Worm (Caenorhabditis elegans) whole organism, late embryonic: ENCODE results near the gene Y70C5A.2.

Source experiments
- C08G9.2 ChIP-seq: sonication (generic microtip); optimal IDR thresholded peaks from 2 replicates; lab custom pipeline; 2016; ENCODE audit warnings: mild to moderate bottlenecking, missing genetic modification characterization, moderate library complexity, missing compliant biosample characterization
- F13H6.1 ChIP-seq: sonication (generic microtip); optimal IDR thresholded peaks from 2 replicates; lab custom pipeline; 2016; ENCODE audit warnings: missing genetic modification characterization, missing compliant biosample characterization
- T23F11.4 ChIP-seq: fragments of 200-800 bp; sonication (Bioruptor generic); optimal IDR thresholded peaks from 2 replicates; lab custom pipeline; 2018; ENCODE audit warnings: mild to moderate bottlenecking, missing genetic modification characterization, missing compliant biosample characterization
- ahr-1 ChIP-seq: sonication (generic microtip); optimal IDR thresholded peaks from 2 replicates; lab custom pipeline; 2016; ENCODE audit warnings: missing genetic modification characterization, missing compliant biosample characterization
- ceh-14 ChIP-seq: sonication (generic microtip); optimal IDR thresholded peaks from 2 replicates; lab custom pipeline; 2016; ENCODE audit warnings: missing genotype, missing genetic modification characterization, missing compliant biosample characterization
- ceh-2 ChIP-seq: sonication (generic microtip); optimal IDR thresholded peaks from 2 replicates; lab custom pipeline; 2016; ENCODE audit warnings: missing genotype, missing genetic modification characterization, missing compliant biosample characterization
- ceh-22 ChIP-seq: sonication (generic microtip); optimal IDR thresholded peaks from 2 replicates; lab custom pipeline; 2017; ENCODE audit warnings: missing biosample characterization, missing genetic modification characterization
- ceh-24 ChIP-seq: sonication (generic microtip); optimal IDR thresholded peaks from 2 replicates; lab custom pipeline; 2016; ENCODE audit warnings: mild to moderate bottlenecking, missing genetic modification characterization, missing compliant biosample characterization
- ceh-31 ChIP-seq: sonication (generic microtip); optimal IDR thresholded peaks from 2 replicates; lab custom pipeline; 2016; ENCODE audit warnings: missing genetic modification characterization, missing compliant biosample characterization
- ceh-34 ChIP-seq: sonication (generic microtip); optimal IDR thresholded peaks from 2 replicates; lab custom pipeline; 2016; ENCODE audit warnings: mild to moderate bottlenecking, missing genetic modification characterization, missing compliant biosample characterization
- ceh-6 ChIP-seq: fragments of 200-800 bp; sonication (Bioruptor generic); optimal IDR thresholded peaks from 2 replicates; lab custom pipeline; 2018; ENCODE audit warnings: mild to moderate bottlenecking, missing genetic modification characterization, missing compliant biosample characterization
- ceh-9 ChIP-seq: sonication (generic microtip); optimal IDR thresholded peaks from 2 replicates; lab custom pipeline; 2016; ENCODE audit warnings: mild to moderate bottlenecking, missing genetic modification characterization, inconsistent platforms, missing compliant biosample characterization
- dmd-4 ChIP-seq: sonication (generic microtip); optimal IDR thresholded peaks from 2 replicates; lab custom pipeline; 2016; ENCODE audit warnings: borderline replicate concordance, missing genetic modification characterization, missing compliant biosample characterization
- dve-1 ChIP-seq: sonication (generic microtip); optimal IDR thresholded peaks from 2 replicates; lab custom pipeline; 2017; ENCODE audit warnings: antibody characterized with exemption, mild to moderate bottlenecking, missing genetic modification characterization, missing compliant biosample characterization
- elt-2 ChIP-seq: sonication (generic microtip); optimal IDR thresholded peaks from 2 replicates; lab custom pipeline; 2016; ENCODE audit warnings: missing genetic modification reagents, missing genetic modification characterization, missing compliant biosample characterization
- eyg-1 ChIP-seq: sonication (generic microtip); optimal IDR thresholded peaks from 2 replicates; lab custom pipeline; 2016; ENCODE audit warnings: missing genotype, missing genetic modification characterization, missing compliant biosample characterization
- fkh-10 ChIP-seq: fragments of 150-350 bp; optimal IDR thresholded peaks from 2 replicates; lab custom pipeline; 2014; ENCODE audit warnings: missing biosample characterization, missing genetic modification reagents, missing genetic modification characterization
- fkh-6 ChIP-seq: sonication (generic microtip); optimal IDR thresholded peaks from 2 replicates; lab custom pipeline; 2016; ENCODE audit warnings: missing genetic modification characterization, missing compliant biosample characterization
- hlh-13 ChIP-seq: fragments of 200-800 bp; sonication (Bioruptor generic); optimal IDR thresholded peaks from 2 replicates; lab custom pipeline; 2018; ENCODE audit warnings: mild to moderate bottlenecking, missing genetic modification characterization, missing compliant biosample characterization
- hlh-15 ChIP-seq: sonication (generic microtip); optimal IDR thresholded peaks from 2 replicates; lab custom pipeline; 2016; ENCODE audit warnings: missing genetic modification characterization, missing compliant biosample characterization
- hlh-6 ChIP-seq: sonication (generic microtip); optimal IDR thresholded peaks from 2 replicates; lab custom pipeline; 2016; ENCODE audit warnings: missing genotype, missing genetic modification characterization, missing compliant biosample characterization
- hlh-8 ChIP-seq: sonication (generic microtip); optimal IDR thresholded peaks from 2 replicates; lab custom pipeline; 2016; ENCODE audit warnings: missing genotype, missing genetic modification characterization, missing compliant biosample characterization
- lin-11 ChIP-seq: fragments of 200-800 bp; sonication (Bioruptor generic); optimal IDR thresholded peaks from 2 replicates; lab custom pipeline; 2018; ENCODE audit warnings: mild to moderate bottlenecking, missing genetic modification characterization, missing compliant biosample characterization
- madf-2 ChIP-seq: sonication (generic microtip); optimal IDR thresholded peaks from 2 replicates; lab custom pipeline; 2017; ENCODE audit warnings: missing genetic modification characterization, missing compliant biosample characterization
- mec-3 ChIP-seq: sonication (generic microtip); optimal IDR thresholded peaks from 2 replicates; lab custom pipeline; 2016; ENCODE audit warnings: borderline replicate concordance, missing genetic modification characterization, missing compliant biosample characterization
- nhr-11 ChIP-seq: fragments of 150-350 bp; optimal IDR thresholded peaks from 2 replicates; lab custom pipeline; 2014; ENCODE audit warnings: missing biosample characterization, missing genetic modification characterization
- npax-4 ChIP-seq: sonication (generic microtip); optimal IDR thresholded peaks from 2 replicates; lab custom pipeline; 2016; ENCODE audit warnings: missing genetic modification characterization, missing compliant biosample characterization
- odd-2 ChIP-seq: sonication (generic microtip); optimal IDR thresholded peaks from 2 replicates; lab custom pipeline; 2017; ENCODE audit warnings: antibody characterized with exemption, mild to moderate bottlenecking, missing genetic modification characterization, missing compliant biosample characterization
- pag-3 ChIP-seq: sonication (generic microtip); optimal IDR thresholded peaks from 2 replicates; lab custom pipeline; 2016; ENCODE audit warnings: missing compliant biosample characterization, missing genetic modification characterization, borderline replicate concordance
- pat-9 ChIP-seq: fragments of 200-800 bp; sonication (Bioruptor generic); optimal IDR thresholded peaks from 2 replicates; lab custom pipeline; 2018; ENCODE audit warnings: mild to moderate bottlenecking, missing genetic modification characterization, moderate library complexity, missing compliant biosample characterization
- pax-1 ChIP-seq: fragments of 150-350 bp; optimal IDR thresholded peaks from 2 replicates; lab custom pipeline; 2014; ENCODE audit warnings: missing biosample characterization, missing genetic modification characterization
- pha-2 ChIP-seq: sonication (generic microtip); optimal IDR thresholded peaks from 2 replicates; lab custom pipeline; 2017; ENCODE audit warnings: mild to moderate bottlenecking, missing genetic modification characterization, missing compliant biosample characterization
- pros-1 ChIP-seq: fragments of 150-350 bp; optimal IDR thresholded peaks from 2 replicates; lab custom pipeline; 2014; ENCODE audit warnings: missing biosample characterization, missing genetic modification reagents, missing genetic modification characterization
- rnt-1 ChIP-seq: sonication (generic microtip); optimal IDR thresholded peaks from 2 replicates; lab custom pipeline; 2016; ENCODE audit warnings: missing genetic modification characterization, missing compliant biosample characterization
- sdc-2 ChIP-seq: sonication (generic microtip); optimal IDR thresholded peaks from 2 replicates; lab custom pipeline; 2016; ENCODE audit warnings: missing genotype, missing genetic modification characterization, missing compliant biosample characterization
- sox-4 ChIP-seq: sonication (generic microtip); optimal IDR thresholded peaks from 2 replicates; lab custom pipeline; 2017; ENCODE audit warnings: mild to moderate bottlenecking, missing genetic modification characterization, inconsistent platforms, missing compliant biosample characterization
- ttx-3 ChIP-seq: sonication (generic microtip); optimal IDR thresholded peaks from 2 replicates; lab custom pipeline; 2016; ENCODE audit warnings: missing genetic modification reagents, missing genetic modification characterization, missing compliant biosample characterization
- unc-55 ChIP-seq: sonication (generic microtip); optimal IDR thresholded peaks from 2 replicates; lab custom pipeline; 2017; ENCODE audit warnings: missing biosample characterization, missing genetic modification reagents, missing genetic modification characterization

The Y70C5A.2 gene

ce11 chrV:16591992-16592798, 30.8 kb downstream of the Y70C5A.2 start, which contains the start of gene srh-269 (continued):
- peak; percentile 33 for TF ChIP-seq ceh-31 (tag; lab: Kevin White, UChicago)
- TF ChIP-seq pax-1 = no peak
- peak; percentile 18 for TF ChIP-seq npax-4 (tag; lab: Kevin White, UChicago)
- TF ChIP-seq ceh-14 (tag; lab: Kevin White, UChicago) = peak; percentile 74
- TF ChIP-seq ceh-2 (tag; lab: Kevin White, UChicago) = peak; percentile 50
- TF ChIP-seq pros-1 (tag; lab: Kevin White, UChicago) = no peak
- no peak for TF ChIP-seq hlh-8 (tag; lab: Kevin White, UChicago)
- peak; percentile 69 for TF ChIP-seq ceh-6 (GFP tag; lab: Kevin White, UChicago)
- TF ChIP-seq lin-11 = peak; percentile 58
- TF ChIP-seq ahr-1 (tag; lab: Kevin White, UChicago) = peak; percentile 11
- TF ChIP-seq madf-2 (tag; lab: Kevin White, UChicago) = peak; percentile 68
- TF ChIP-seq eyg-1 (tag; lab: Kevin White, UChicago) = no peak
- peak; percentile 68 for TF ChIP-seq ceh-34 (tag; lab: Kevin White, UChicago)
- TF ChIP-seq dmd-4 (tag; lab: Kevin White, UChicago) = peak; percentile 20
- TF ChIP-seq ceh-22 (tag; lab: Kevin White, UChicago) = no peak
- peak; percentile 58 for TF ChIP-seq sox-4
- no peak for TF ChIP-seq mec-3
- no peak for TF ChIP-seq odd-2 (tag; lab: Kevin White, UChicago)
- peak; percentile 67 for TF ChIP-seq fkh-6 (tag; lab: Kevin White, UChicago)
- peak; percentile 80 for TF ChIP-seq hlh-6 (tag; lab: Kevin White, UChicago)
- TF ChIP-seq elt-2 = peak; percentile 73
- peak; percentile 61 for TF ChIP-seq C08G9.2 (tag; lab: Kevin White, UChicago)
- peak; percentile 62 for TF ChIP-seq dve-1 (tag; lab: Kevin White, UChicago)
- TF ChIP-seq pag-3 (tag; lab: Kevin White, UChicago) = no peak
- peak; percentile 74 for TF ChIP-seq rnt-1
- peak; percentile 70 for TF ChIP-seq pha-2 (tag; lab: Kevin White, UChicago)
- peak; percentile 64 for TF ChIP-seq hlh-13
- no peak for TF ChIP-seq T23F11.4 (GFP tag; lab: Kevin White, UChicago)
- peak; percentile 13 for TF ChIP-seq ceh-9 (tag; lab: Kevin White, UChicago)
- TF ChIP-seq fkh-10 (GFP tag; lab: Kevin White, UChicago) = no peak
- TF ChIP-seq sdc-2 = peak; percentile 38

- TF ChIP-seq hlh-15 (tag; lab: Kevin White, UChicago) (no peak), mec-3 (no peak), ceh-24 (tag; lab: Kevin White, UChicago) (no peak), ceh-31 (tag; lab: Kevin White, UChicago) (no peak)
Measured at ce11 chrV:16589488-16589887, 33.5 kb downstream of the Y70C5A.2 start.

- TF ChIP-seq ceh-6 (GFP tag; lab: Kevin White, UChicago) (no peak), unc-55 (GFP tag; lab: Kevin White, UChicago) (no peak), fkh-6 (tag; lab: Kevin White, UChicago) (no peak), madf-2 (tag; lab: Kevin White, UChicago) (no peak), F13H6.1 (no peak), nhr-11 (no peak), ceh-22 (tag; lab: Kevin White, UChicago) (no peak), ceh-24 (tag; lab: Kevin White, UChicago) (no peak), elt-2 (no peak), pat-9 (tag; lab: Kevin White, UChicago) (no peak), ttx-3 (no peak), C08G9.2 (tag; lab: Kevin White, UChicago) (no peak)
Measured at ce11 chrV:16588428-16588827, 34.6 kb downstream of the Y70C5A.2 start, which contains the start of gene srw-73. Gene srw-73, minus strand, starts transcription at chrV:16588528.
